Worm (Caenorhabditis elegans): ENCODE data around the gene pinn-1.

The pinn-1 gene

DNA sequence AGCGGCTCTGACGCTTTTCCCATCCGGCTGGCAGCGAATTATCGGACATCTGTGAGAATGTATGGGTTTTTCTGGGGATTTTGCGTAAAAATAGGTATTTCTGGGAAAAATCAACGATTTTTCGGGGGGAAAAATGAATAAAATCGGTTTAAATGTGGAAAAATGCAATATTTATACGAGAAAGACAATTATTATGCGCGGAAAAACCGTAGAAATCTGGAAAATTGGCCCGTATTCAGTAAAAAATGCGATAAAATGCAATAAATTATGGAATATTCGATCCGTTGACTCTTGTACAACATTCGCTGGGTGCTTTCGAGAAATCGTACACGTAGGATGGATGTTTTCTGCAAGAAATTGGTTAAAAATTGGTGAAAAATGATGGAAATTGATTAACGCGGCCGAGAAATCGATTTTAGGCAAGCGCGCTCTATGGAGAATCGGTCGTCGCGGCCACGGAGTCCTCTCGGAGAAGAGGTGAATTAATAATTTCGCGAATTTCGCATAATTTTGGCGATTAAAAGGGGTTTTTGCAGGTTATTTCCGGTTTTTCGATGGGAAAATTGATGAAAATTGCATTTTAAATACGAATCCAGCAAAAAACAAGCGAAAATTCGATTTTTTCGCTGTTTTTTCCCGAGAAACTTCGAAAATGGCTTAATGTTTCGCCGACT, at the start of gene pinn-1 (continued):
- peak; percentile 78; the same call in 1 of the 2 replicates for TF ChIP-seq zfp-3 (GFP tag; conservative IDR thresholded peaks at IDR 0.05)
- TF ChIP-seq ces-1 (GFP tag; optimal IDR thresholded peaks at IDR 0.05) = no peak
- TF ChIP-seq vab-7 (GFP tag; IDR thresholded peaks at IDR 0.05) = peak; percentile 74
- TF ChIP-seq snpc-1.2 (GFP tag; IDR thresholded peaks at IDR 0.05) = peak; percentile 75; the same call in 1 of the 2 replicates
- TF ChIP-seq attf-4 (tag; optimal IDR thresholded peaks at IDR 0.05) = no peak
- peak; percentile 65 for TF ChIP-seq F37D6.2 (tag; optimal IDR thresholded peaks at IDR 0.05)

DNA sequence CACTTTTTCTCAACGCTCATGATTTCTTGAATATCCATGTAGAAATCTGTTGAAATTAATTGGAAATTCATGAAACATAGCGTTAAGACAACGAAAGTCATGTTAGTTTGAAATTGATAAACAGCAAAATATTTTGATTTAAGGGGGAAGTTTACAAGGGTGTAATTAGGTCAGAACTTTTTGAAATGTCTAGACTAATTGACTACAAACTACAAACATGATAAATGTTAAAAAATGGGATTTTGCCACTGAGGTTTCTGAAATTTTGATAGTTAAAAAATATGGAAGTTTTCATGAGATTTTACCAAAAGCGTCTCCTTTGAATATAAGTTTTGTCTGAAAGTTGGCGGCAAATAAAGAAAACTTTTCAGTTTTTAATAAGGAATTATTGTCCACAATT, 49.0 kb upstream of the pinn-1 start, which contains the start of gene irld-65:
irld-65 (minus strand) TSS at position 101 of the 400 bp plus-strand sequence.
- TF ChIP-seq Y105C5A.15 (GFP tag; IDR thresholded peaks at IDR 0.05) (no peak), nhr-237 (tag; optimal IDR thresholded peaks at IDR 0.05) (no peak), nhr-28 (tag; optimal IDR thresholded peaks at IDR 0.05) (no peak), nhr-42 (GFP tag; IDR thresholded peaks at IDR 0.05) (no peak), zip-11 (GFP tag; IDR thresholded peaks at IDR 0.05) (no peak), madf-5 (GFP tag; IDR thresholded peaks at IDR 0.05) (no peak), F26F4.8 (GFP tag; conservative IDR thresholded peaks at IDR 0.05) (no peak), egl-27 (tag; optimal IDR thresholded peaks at IDR 0.05) (no peak)

DNA sequence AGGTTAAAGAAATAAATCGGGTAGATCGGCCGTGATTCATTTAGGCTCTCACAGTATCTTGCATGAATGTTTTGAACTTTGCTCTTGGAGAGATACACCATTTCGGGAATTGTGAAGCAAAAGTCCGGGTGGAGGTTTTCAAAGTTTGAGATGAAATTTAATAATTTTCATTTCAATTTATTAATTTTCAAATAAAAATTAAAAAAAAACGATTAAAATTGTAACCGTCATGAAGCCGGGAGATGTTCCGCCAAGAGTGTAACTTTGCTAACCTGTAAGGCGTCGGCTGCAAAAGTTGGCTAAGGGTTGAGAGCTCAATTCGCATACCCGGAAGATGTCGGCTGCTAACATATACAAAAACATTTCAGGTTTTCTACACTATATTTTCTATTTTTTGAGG, 45.5 kb upstream of the pinn-1 start, which contains the start of gene irld-67:
irld-67 (minus strand) TSS at position 101 of the 400 bp plus-strand sequence.
- TF ChIP-seq rbr-2 (tag; optimal IDR thresholded peaks at IDR 0.05) (no peak), zip-11 (GFP tag; IDR thresholded peaks at IDR 0.05) (no peak), hif-1 (tag; optimal IDR thresholded peaks at IDR 0.05) (no peak)

DNA sequence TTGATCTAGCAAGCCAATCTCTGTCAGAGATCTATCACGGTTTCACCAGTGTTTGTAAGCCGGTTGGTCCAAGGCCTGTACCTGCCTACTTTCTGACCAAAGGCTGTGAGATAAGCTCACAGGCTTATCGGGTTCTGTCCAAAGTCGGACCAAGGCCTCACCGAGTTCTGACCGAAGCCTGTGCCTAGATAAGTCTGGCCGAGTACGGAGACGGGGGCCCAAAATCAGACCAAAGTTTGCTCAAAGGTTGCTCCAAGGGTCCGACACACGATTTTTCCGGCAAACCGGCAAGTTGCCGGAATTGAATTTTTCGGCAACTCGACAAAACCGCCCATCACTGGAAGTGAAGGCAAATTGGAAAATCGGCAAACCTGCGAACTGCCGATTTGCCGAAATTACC, 42.8 kb upstream of the pinn-1 start:
- no peak for TF ChIP-seq ZK546.5 (tag; optimal IDR thresholded peaks at IDR 0.05)
- 0 out of 2 replicates have a peak, but pooled peaks have one; percentile 21 for TF ChIP-seq set-16 (GFP tag; IDR thresholded peaks at IDR 0.05)

DNA sequence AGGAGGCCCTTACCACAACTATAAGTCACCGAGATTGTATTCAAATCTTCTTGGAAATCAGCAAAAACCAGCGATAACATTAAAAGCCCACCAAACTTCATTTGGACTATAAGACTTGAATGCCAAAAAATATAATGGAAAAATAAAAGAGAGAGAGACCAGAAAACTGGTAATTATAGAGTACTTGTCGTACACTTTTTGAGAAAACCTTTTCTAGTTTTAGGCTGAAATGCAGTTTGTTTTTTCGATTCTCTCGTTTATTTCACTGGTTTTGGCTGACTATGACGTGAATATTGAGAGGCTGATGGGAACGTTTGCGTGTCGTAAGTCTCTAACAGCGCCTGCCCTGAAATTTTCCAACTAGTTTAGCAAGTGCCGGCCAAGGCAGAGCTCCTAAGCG, 41.7 kb upstream of the pinn-1 start, which contains the start of the genes irld-64 and irld-63:
irld-64 (minus strand) TSS at position 101 of the 400 bp plus-strand sequence.
irld-63 (plus strand) TSS at position 230 of the 400 bp plus-strand sequence.
- no peak for TF ChIP-seq T26A8.4 (GFP tag; IDR thresholded peaks at IDR 0.05)
- TF ChIP-seq daf-16 (GFP tag; optimal IDR thresholded peaks at IDR 0.05) = no peak
- no peak for TF ChIP-seq daf-16 (tag; optimal IDR thresholded peaks at IDR 0.05)
- no peak for TF ChIP-seq mxl-3 (GFP tag; optimal IDR thresholded peaks at IDR 0.05)
- TF ChIP-seq nhr-102 (tag; optimal IDR thresholded peaks at IDR 0.05) = no peak
- no peak for TF ChIP-seq saeg-2 (GFP tag; IDR thresholded peaks at IDR 0.05)
- TF ChIP-seq unc-39 (tag; optimal IDR thresholded peaks at IDR 0.05) = no peak
- no peak for TF ChIP-seq egl-27 (tag; optimal IDR thresholded peaks at IDR 0.05)
- no peak for TF ChIP-seq R02D3.7 (tag; optimal IDR thresholded peaks at IDR 0.05)
- TF ChIP-seq F44E2.7 (GFP tag; IDR thresholded peaks at IDR 0.05) = no peak
- no peak for TF ChIP-seq Y5F2A.4 (GFP tag; optimal IDR thresholded peaks at IDR 0.05)
- no peak for TF ChIP-seq duxl-1 (tag; optimal IDR thresholded peaks at IDR 0.05; ENCODE audit: poor library complexity)
- no peak for TF ChIP-seq aly-2 (tag; optimal IDR thresholded peaks at IDR 0.05)
- TF ChIP-seq spr-1 (tag; optimal IDR thresholded peaks at IDR 0.05) = no peak
- no peak for TF ChIP-seq egl-43 (GFP tag; IDR thresholded peaks at IDR 0.05)
- no peak for TF ChIP-seq ceh-28 (tag; optimal IDR thresholded peaks at IDR 0.05)
- no peak for TF ChIP-seq hmg-1.1 (GFP tag; IDR thresholded peaks at IDR 0.05)
- TF ChIP-seq cey-2 (tag; optimal IDR thresholded peaks at IDR 0.05; ENCODE audit: borderline replicate concordance, insufficient read depth) = no peak

Data from whole organism, L4 larva.